Worm (Caenorhabditis elegans) whole organism, young adult: ENCODE data around the gene Y82E9BR.9.
"Not testable (repeated sequence)": the region's sequence is repeated elsewhere in the genome, so short reads cannot be mapped to it uniquely, and the experiment has no call there.

Experiments used
- B0035.1 ChIP-seq: sonication (generic microtip); optimal IDR thresholded peaks from 2 replicates; lab custom pipeline; 2016; ENCODE audit warnings: missing genetic modification characterization, mild to moderate bottlenecking, missing compliant biosample characterization, missing genotype, missing genetic modification reagents
- B0261.1 ChIP-seq: sonication (generic microtip); optimal IDR thresholded peaks from 2 replicates; lab custom pipeline; 2016; ENCODE audit warnings: mild to moderate bottlenecking, missing genetic modification characterization, moderate library complexity, missing compliant biosample characterization
- B0336.3 ChIP-seq: fragments of 200-800 bp; sonication (Bioruptor generic); IDR thresholded peaks from 2 replicates; pipeline ENCODE4 v1.3.6; 2022; ENCODE audit warnings: missing genetic modification characterization, missing compliant biosample characterization
- F52B5.7 ChIP-seq: sonication (generic microtip); optimal IDR thresholded peaks from 2 replicates; lab custom pipeline; 2016; ENCODE audit warnings: mild to moderate bottlenecking, missing genetic modification characterization, missing compliant biosample characterization
- F55B11.4 ChIP-seq: sonication (generic microtip); optimal IDR thresholded peaks from 2 replicates; lab custom pipeline; 2016; ENCODE audit warnings: missing compliant biosample characterization, missing genetic modification characterization, borderline replicate concordance; ENCODE audit not compliant: insufficient read depth
- K11D2.4 ChIP-seq: fragments of 200-800 bp; sonication (Bioruptor generic); IDR thresholded peaks from 2 replicates; pipeline ENCODE4 v1.3.6; 2022; ENCODE audit warnings: missing genetic modification reagents, missing genetic modification characterization, missing compliant biosample characterization
- Y53G8AR.9 ChIP-seq: fragments of 200-800 bp; sonication (Bioruptor generic); conservative IDR thresholded peaks from 2 replicates; pipeline ENCODE4 v1.3.6; 2022; ENCODE audit warnings: missing genetic modification reagents, missing genetic modification characterization, missing compliant biosample characterization
- Y56A3A.18 ChIP-seq: fragments of 200-800 bp; sonication (Bioruptor generic); IDR thresholded peaks from 2 replicates; pipeline ENCODE4 v1.3.6; 2022; ENCODE audit warnings: missing genetic modification reagents, missing genetic modification characterization, missing compliant biosample characterization
- Y79H2A.3 ChIP-seq: fragments of 200-800 bp; sonication (Bioruptor generic); conservative IDR thresholded peaks from 2 replicates; pipeline ENCODE4 v1.3.6; 2022; ENCODE audit warnings: missing genetic modification reagents, missing genetic modification characterization, missing compliant biosample characterization
- ama-1 ChIP-seq, 3 experiments: fragments of 150-350 bp in 1 of 3; sonication (generic microtip) in 2 of 3; optimal IDR thresholded peaks; 2 replicates each; lab custom pipeline; 2014 to 2018; ENCODE audit warnings: missing biosample characterization in 2 of 3, missing genetic modification characterization in 2 of 3, missing genetic modification reagents in 2 of 3
- bed-2 ChIP-seq: fragments of 200-800 bp; sonication (Bioruptor generic); IDR thresholded peaks from 2 replicates; pipeline ENCODE4 v1.3.6; 2022; ENCODE audit warnings: missing genetic modification reagents, missing genetic modification characterization, missing compliant biosample characterization
- cebp-2 ChIP-seq: fragments of 200-800 bp; sonication (Bioruptor generic); IDR thresholded peaks from 2 replicates; pipeline ENCODE4 v1.3.6; 2022; ENCODE audit warnings: missing genetic modification characterization, missing compliant biosample characterization
- ceh-91 ChIP-seq: fragments of 200-800 bp; sonication (Bioruptor generic); IDR thresholded peaks from 2 replicates; pipeline ENCODE4 v1.3.6; 2022; ENCODE audit warnings: missing genetic modification reagents, missing genetic modification characterization, missing compliant biosample characterization
- dpff-1 ChIP-seq: sonication (generic microtip); optimal IDR thresholded peaks from 2 replicates; lab custom pipeline; 2017; ENCODE audit warnings: mild to moderate bottlenecking, missing genetic modification characterization, missing compliant biosample characterization
- dpl-1 ChIP-seq: fragments of 150-350 bp; optimal IDR thresholded peaks from 2 replicates; lab custom pipeline; 2014; ENCODE audit warnings: missing biosample characterization, missing genetic modification reagents, missing genetic modification characterization
- egl-44 ChIP-seq: fragments of 200-800 bp; sonication (Bioruptor generic); IDR thresholded peaks from 2 replicates; pipeline ENCODE4 v1.3.6; 2022; ENCODE audit warnings: missing genetic modification reagents, missing genetic modification characterization, missing compliant biosample characterization
- hmg-1.2 ChIP-seq: fragments of 200-800 bp; sonication (Bioruptor generic); IDR thresholded peaks from 2 replicates; pipeline ENCODE4 v1.3.6; 2022; ENCODE audit warnings: missing genetic modification reagents, missing genetic modification characterization, missing compliant biosample characterization
- hsf-1 ChIP-seq: fragments of 200-800 bp; sonication (Bioruptor generic); IDR thresholded peaks from 2 replicates; pipeline ENCODE4 v1.3.6; 2022; ENCODE audit warnings: missing genetic modification reagents, missing genetic modification characterization, missing compliant biosample characterization
- lag-1 ChIP-seq: fragments of 200-800 bp; sonication (Bioruptor generic); IDR thresholded peaks from 2 replicates; pipeline ENCODE4 v1.3.6; 2022; ENCODE audit warnings: missing genetic modification reagents, missing genetic modification characterization, missing compliant biosample characterization
- lin-54 ChIP-seq: fragments of 200-800 bp; sonication (Bioruptor generic); optimal IDR thresholded peaks from 2 replicates; lab custom pipeline; 2018; ENCODE audit warnings: mild to moderate bottlenecking, missing genetic modification characterization, missing compliant biosample characterization
- lsy-27 ChIP-seq: sonication (generic microtip); optimal IDR thresholded peaks from 2 replicates; lab custom pipeline; 2017; ENCODE audit warnings: missing genetic modification characterization, mild to moderate bottlenecking, missing compliant biosample characterization, antibody characterized with exemption, missing genotype, borderline replicate concordance; ENCODE audit not compliant: insufficient read depth
- nfya-1 ChIP-seq: sonication (generic microtip); optimal IDR thresholded peaks from 2 replicates; lab custom pipeline; 2017; ENCODE audit warnings: antibody characterized with exemption, missing compliant biosample characterization, missing genetic modification characterization, borderline replicate concordance; ENCODE audit not compliant: insufficient read depth
- nfya-2 ChIP-seq: fragments of 200-800 bp; sonication (Bioruptor generic); IDR thresholded peaks from 2 replicates; pipeline ENCODE4 v1.3.6; 2022; ENCODE audit warnings: missing genetic modification reagents, missing genetic modification characterization, missing compliant biosample characterization
- nhr-80 ChIP-seq: sonication (generic microtip); optimal IDR thresholded peaks from 2 replicates; lab custom pipeline; 2016; ENCODE audit warnings: missing genetic modification characterization, missing compliant biosample characterization
- pbrm-1 ChIP-seq: fragments of 200-800 bp; sonication (Bioruptor generic); IDR thresholded peaks from 2 replicates; pipeline ENCODE4 v1.3.6; 2022; ENCODE audit warnings: missing genetic modification reagents, missing genetic modification characterization, missing compliant biosample characterization
- rec-8 ChIP-seq, 2 experiments: sonication (generic microtip); optimal IDR thresholded peaks; 2 replicates each; lab custom pipeline; 2016; ENCODE audit warnings: mild to moderate bottlenecking in 2 of 2, missing genetic modification characterization in 2 of 2, missing genetic modification reagents in 2 of 2, missing genotype in 2 of 2, missing biosample characterization in 1 of 2, missing compliant biosample characterization in 1 of 2, moderate library complexity in 1 of 2
- tbx-9 ChIP-seq: sonication (generic microtip); optimal IDR thresholded peaks from 2 replicates; lab custom pipeline; 2016; ENCODE audit warnings: borderline replicate concordance, missing genetic modification characterization, inconsistent platforms, missing compliant biosample characterization
- zfh-2 ChIP-seq: fragments of 200-800 bp; sonication (Bioruptor generic); conservative IDR thresholded peaks from 2 replicates; pipeline ENCODE4 v1.3.6; 2022; ENCODE audit warnings: missing genetic modification reagents, missing genetic modification characterization, missing compliant biosample characterization
- ztf-22 ChIP-seq: fragments of 200-800 bp; sonication (Bioruptor generic); optimal IDR thresholded peaks from 2 replicates; lab custom pipeline; 2018; ENCODE audit warnings: mild to moderate bottlenecking, missing genetic modification characterization, moderate library complexity, missing compliant biosample characterization

The Y82E9BR.9 gene

ce11 chrIII:1384694-1385093, 25.1 kb upstream of the Y82E9BR.9 start:
- TF ChIP-seq Y53G8AR.9 (GFP tag; lab: Robert Waterston, UW) (no peak), nhr-80 (tag; lab: Kevin White, UChicago) (peak; percentile 20)
- TF ChIP-seq, all 124 proteins: peak for 1

ce11 chrIII:1384092-1384491, 24.5 kb upstream of the Y82E9BR.9 start, which contains the start of the genes fbxa-138 and Y82E9BR.5:
Gene fbxa-138 (minus strand): TSS chrIII:1384252.
Gene Y82E9BR.5 (plus strand): TSS chrIII:1384370.
- no peak for TF ChIP-seq pbrm-1 (GFP tag; lab: Robert Waterston, UW)
- TF ChIP-seq ceh-91 (GFP tag; lab: Robert Waterston, UW), result no peak
- TF ChIP-seq Y79H2A.3 (GFP tag; lab: Robert Waterston, UW), result no peak
- no peak for TF ChIP-seq Y56A3A.18
- TF ChIP-seq nhr-80 (tag; lab: Kevin White, UChicago), result peak; percentile 72
- no peak for TF ChIP-seq B0261.1
- no peak for TF ChIP-seq hsf-1 (GFP tag; lab: Robert Waterston, UW)
- no peak for TF ChIP-seq bed-2 (GFP tag; lab: Robert Waterston, UW)
- TF ChIP-seq ztf-22, result no peak

- TF ChIP-seq lsy-27 (tag; lab: Kevin White, UChicago), result no peak
- no peak for TF ChIP-seq rec-8 (tag; optimal IDR thresholded peaks at IDR 0.05; lab: Kevin White, UChicago)
- TF ChIP-seq dpff-1 (tag; lab: Kevin White, UChicago), result no peak
- TF ChIP-seq nfya-2, result no peak
- no peak for TF ChIP-seq B0035.1 (tag; lab: Kevin White, UChicago)
- no peak for TF ChIP-seq hmg-1.2 (GFP tag; lab: Robert Waterston, UW)
- TF ChIP-seq F52B5.7 (tag; lab: Kevin White, UChicago), result no peak
- no peak for TF ChIP-seq dpl-1 (GFP tag; lab: Kevin White, UChicago)
- no peak for TF ChIP-seq nfya-1 (tag; lab: Kevin White, UChicago)
- no peak for TF ChIP-seq lin-54 (GFP tag; lab: Kevin White, UChicago)
- no peak for TF ChIP-seq ama-1 (optimal IDR thresholded peaks at IDR 0.05; lab: Kevin White, UChicago)
- no peak for TF ChIP-seq ama-1 (GFP tag; optimal IDR thresholded peaks at IDR 0.05; lab: Kevin White, UChicago)
- TF ChIP-seq egl-44 (GFP tag; lab: Robert Waterston, UW), result no peak
- no peak for TF ChIP-seq B0336.3 (GFP tag; lab: Robert Waterston, UW)
- TF ChIP-seq tbx-9 (tag; lab: Kevin White, UChicago), result no peak
- no peak for TF ChIP-seq lag-1 (GFP tag; lab: Robert Waterston, UW)
These were observed 23.9 kb upstream of the Y82E9BR.9 start for ce11 chrIII:1383483-1383882.

- TF ChIP-seq cebp-2 (GFP tag; lab: Robert Waterston, UW), result 0 out of 2 replicates have a peak, but pooled peaks have one; percentile 8
- no peak for TF ChIP-seq ama-1 (optimal IDR thresholded peaks at IDR 0.05; lab: Kevin White, UChicago)
- TF ChIP-seq ama-1 (GFP tag; optimal IDR thresholded peaks at IDR 0.05; lab: Kevin White, UChicago), result no peak
These were observed 21.1 kb upstream of the Y82E9BR.9 start, which contains the start of the genes pals-21 and Y82E9BR.6 for ce11 chrIII:1380535-1381274. Gene pals-21 (minus strand): TSS chrIII:1380635. Gene Y82E9BR.6 (plus strand): TSS chrIII:1381224.

- TF ChIP-seq F55B11.4 (tag; lab: Kevin White, UChicago); zfh-2 (GFP tag; lab: Robert Waterston, UW); K11D2.4 (GFP tag; lab: Robert Waterston, UW): not testable (repeated sequence)
These were observed 18.3 kb upstream of the Y82E9BR.9 start, which contains the start of gene pals-40 for ce11 chrIII:1377903-1378302. Gene pals-40 (minus strand): TSS chrIII:1378003.
